Worm (Caenorhabditis elegans) whole organism, late embryonic: ENCODE results near the gene oac-39.

ENCODE experiments used
- C08G9.2 ChIP-seq: sonication (generic microtip); optimal IDR thresholded peaks from 2 replicates; lab custom pipeline; 2016; ENCODE audit warnings: mild to moderate bottlenecking, missing genetic modification characterization, moderate library complexity, missing compliant biosample characterization
- Y22D7AL.16 ChIP-seq: sonication (generic microtip); optimal IDR thresholded peaks from 2 replicates; lab custom pipeline; 2016; ENCODE audit warnings: missing genetic modification characterization, missing compliant biosample characterization
- ceh-2 ChIP-seq: sonication (generic microtip); optimal IDR thresholded peaks from 2 replicates; lab custom pipeline; 2016; ENCODE audit warnings: missing genotype, missing genetic modification characterization, missing compliant biosample characterization
- fkh-10 ChIP-seq: fragments of 150-350 bp; optimal IDR thresholded peaks from 2 replicates; lab custom pipeline; 2014; ENCODE audit warnings: missing biosample characterization, missing genetic modification reagents, missing genetic modification characterization
- hlh-30 ChIP-seq: sonication (generic microtip); optimal IDR thresholded peaks from 2 replicates; lab custom pipeline; 2017; ENCODE audit warnings: antibody characterized with exemption, missing genetic modification characterization, missing compliant biosample characterization; ENCODE audit not compliant: insufficient read depth
- nfya-1 ChIP-seq: sonication (generic microtip); optimal IDR thresholded peaks from 2 replicates; lab custom pipeline; 2017; ENCODE audit warnings: missing genetic modification characterization, mild to moderate bottlenecking, missing compliant biosample characterization, antibody characterized with exemption, moderate library complexity
- pha-4 ChIP-seq: fragments of 150-350 bp; optimal IDR thresholded peaks from 2 replicates; lab custom pipeline; 2018; ENCODE audit warnings: missing biosample characterization, missing genetic modification reagents, missing genetic modification characterization
- rnt-1 ChIP-seq: sonication (generic microtip); optimal IDR thresholded peaks from 2 replicates; lab custom pipeline; 2016; ENCODE audit warnings: missing genetic modification characterization, missing compliant biosample characterization
- sox-4 ChIP-seq: sonication (generic microtip); optimal IDR thresholded peaks from 2 replicates; lab custom pipeline; 2017; ENCODE audit warnings: mild to moderate bottlenecking, missing genetic modification characterization, inconsistent platforms, missing compliant biosample characterization
- tbx-2 ChIP-seq: sonication (generic microtip); optimal IDR thresholded peaks from 2 replicates; lab custom pipeline; 2016; ENCODE audit warnings: missing genetic modification characterization, missing compliant biosample characterization

- TF ChIP-seq hlh-30, result no peak
- no peak for TF ChIP-seq tbx-2 (tag; lab: Kevin White, UChicago)
- TF ChIP-seq sox-4 (tag; lab: Kevin White, UChicago), result no peak
- no peak for TF ChIP-seq ceh-2 (tag; lab: Kevin White, UChicago)
- no peak for TF ChIP-seq fkh-10 (GFP tag; lab: Kevin White, UChicago)
- TF ChIP-seq nfya-1 (tag; lab: Kevin White, UChicago), result no peak
- TF ChIP-seq Y22D7AL.16 (tag; lab: Kevin White, UChicago), result no peak
- TF ChIP-seq C08G9.2 (tag; lab: Kevin White, UChicago), result no peak
- TF ChIP-seq pha-4 (tag; lab: Kevin White, UChicago), result no peak
- TF ChIP-seq rnt-1 (tag; lab: Kevin White, UChicago), result no peak
Measured at ce11 chrV:283953-284352, 32.4 kb upstream of the oac-39 start.
